Worm (Caenorhabditis elegans) whole organism, mixed stage, embryonic: ENCODE results near the gene Y56A3A.2.

Experiments
- blmp-1 ChIP-seq: fragments of 150-350 bp; optimal IDR thresholded peaks from 2 replicates; lab custom pipeline; 2014; ENCODE audit warnings: missing biosample characterization, missing genetic modification characterization
- ces-1 ChIP-seq: fragments of 150-350 bp; optimal IDR thresholded peaks from 2 replicates; lab custom pipeline; 2014; ENCODE audit warnings: missing biosample characterization, missing genetic modification reagents, missing genetic modification characterization
- lin-13 ChIP-seq: fragments of 150-350 bp; optimal IDR thresholded peaks from 2 replicates; lab custom pipeline; 2014; ENCODE audit warnings: missing biosample characterization, missing genetic modification characterization
- nhr-12 ChIP-seq: fragments of 150-350 bp; optimal IDR thresholded peaks from 2 replicates; lab custom pipeline; 2014; ENCODE audit warnings: missing biosample characterization, missing genetic modification characterization
- nhr-237 ChIP-seq: fragments of 150-350 bp; optimal IDR thresholded peaks from 2 replicates; lab custom pipeline; 2014; ENCODE audit warnings: missing biosample characterization, missing genetic modification characterization
- nhr-76 ChIP-seq: sonication (generic microtip); optimal IDR thresholded peaks from 2 replicates; lab custom pipeline; 2017; ENCODE audit warnings: missing biosample characterization, missing genetic modification characterization
- pha-4 ChIP-seq: fragments of 150-350 bp; optimal IDR thresholded peaks from 2 replicates; lab custom pipeline; 2018; ENCODE audit warnings: missing biosample characterization, missing genetic modification reagents, missing genetic modification characterization
- unc-62 ChIP-seq: fragments of 150-350 bp; optimal IDR thresholded peaks from 2 replicates; lab custom pipeline; 2014; ENCODE audit warnings: missing biosample characterization, missing genetic modification reagents, missing genetic modification characterization

ce11 chrIII:11892939-11893338 is 30.9 kb upstream of the Y56A3A.2 start, which contains the start of gene Y56A3A.41:
- TF ChIP-seq nhr-76 (tag; lab: Kevin White, UChicago) (no peak), nhr-237 (tag; lab: Kevin White, UChicago) (no peak), unc-62 (no peak), blmp-1 (tag; lab: Kevin White, UChicago) (no peak), pha-4 (no peak), nhr-12 (tag; lab: Kevin White, UChicago) (no peak), lin-13 (tag; lab: Kevin White, UChicago) (no peak), ces-1 (GFP tag; lab: Kevin White, UChicago) (no peak)
